Fruit fly (Drosophila melanogaster): ENCODE results near the gene wkd.
A peak's percentile ranks its signal among the peaks of the same experiment; 100 is the strongest.

Gene wkd

dm6 chr3R:11628416-11629041 is 47.2 kb downstream of the wkd start, which contains the start of gene CG14712 (continued):
- TF ChIP-seq CG7963 (GFP tag; IDR thresholded peaks at IDR 0.05; ENCODE audit: partially characterized antibody) (peak; percentile 37; the same call in 1 of the 3 replicates), Ets97D (GFP tag; optimal IDR thresholded peaks at IDR 0.05) (peak; percentile 77), dmrt99B (tag; optimal IDR thresholded peaks at IDR 0.05) (no peak), gro (GFP tag; optimal IDR thresholded peaks at IDR 0.05) (peak; percentile 24), nmo (GFP tag; optimal IDR thresholded peaks at IDR 0.05) (peak; percentile 64), CG10543 (GFP tag; optimal IDR thresholded peaks at IDR 0.05) (peak; percentile 10), CG18011 (GFP tag; optimal IDR thresholded peaks at IDR 0.05) (no peak), BEAF-32 (GFP tag; optimal IDR thresholded peaks at IDR 0.05) (peak; percentile 66), ac (GFP tag; optimal IDR thresholded peaks at IDR 0.05) (no peak), CG12391 (tag; optimal IDR thresholded peaks at IDR 0.05) (peak; percentile 68), CG9797 (GFP tag; optimal IDR thresholded peaks at IDR 0.05) (peak; percentile 73), Oli (tag; optimal IDR thresholded peaks at IDR 0.05) (no peak), Myb (GFP tag; optimal IDR thresholded peaks at IDR 0.05) (peak; percentile 47), hkb (optimal IDR thresholded peaks at IDR 0.05) (no peak), hkb (GFP tag; IDR thresholded peaks at IDR 0.05) (peak; percentile 46), Mes4 (GFP tag; optimal IDR thresholded peaks at IDR 0.05) (no peak), CG9932 (GFP tag; IDR thresholded peaks at IDR 0.05) (no peak; the same call in 1 of the 2 replicates), kay (GFP tag; optimal IDR thresholded peaks at IDR 0.05) (no peak), Opbp (GFP tag; IDR thresholded peaks at IDR 0.05; ENCODE audit: partially characterized antibody) (0 out of 3 replicates have a peak, but pooled peaks have one; percentile 25), MESR4 (GFP tag; optimal IDR thresholded peaks at IDR 0.05) (peak; percentile 69), chinmo (GFP tag; IDR thresholded peaks at IDR 0.05; ENCODE audit: partially characterized antibody) (0 out of 4 replicates have a peak, but pooled peaks have one; percentile 66), Scr (GFP tag; IDR thresholded peaks at IDR 0.05; ENCODE audit: partially characterized antibody) (peak; percentile 59), sug (tag; optimal IDR thresholded peaks at IDR 0.05) (peak; percentile 38), CG15601 (tag; optimal IDR thresholded peaks at IDR 0.05) (no peak), mld (GFP tag; IDR thresholded peaks at IDR 0.05; ENCODE audit: partially characterized antibody) (no peak), CG12659 (GFP tag; optimal IDR thresholded peaks at IDR 0.05) (peak; percentile 82), Hr51 (GFP tag; optimal IDR thresholded peaks at IDR 0.05) (peak in 1 of 2 experiments; percentile 36), CG31224 (GFP tag; IDR thresholded peaks at IDR 0.05) (no peak), ewg (GFP tag; optimal IDR thresholded peaks at IDR 0.05) (no peak), Bdp1 (GFP tag; optimal IDR thresholded peaks at IDR 0.05) (no peak), amos (GFP tag; IDR thresholded peaks at IDR 0.05; ENCODE audit: partially characterized antibody) (peak; percentile 56; the same call in 1 of the 2 replicates), row (GFP tag; IDR thresholded peaks at IDR 0.05) (peak; percentile 51; the same call in 2 of the 3 replicates), Med (GFP tag) (peak; percentile 79), Mad (GFP tag; optimal IDR thresholded peaks at IDR 0.05) (peak; percentile 35), lilli (GFP tag; optimal IDR thresholded peaks at IDR 0.05) (peak; percentile 67), Max (GFP tag; optimal IDR thresholded peaks at IDR 0.05) (peak; percentile 49), CG17361 (GFP tag; IDR thresholded peaks at IDR 0.05) (no peak), Sry-δ (GFP tag; optimal IDR thresholded peaks at IDR 0.05) (peak; percentile 68), CG17186 (GFP tag; optimal IDR thresholded peaks at IDR 0.05) (peak; percentile 49), stwl (tag; optimal IDR thresholded peaks at IDR 0.05) (peak; percentile 84), CG3163 (GFP tag; optimal IDR thresholded peaks at IDR 0.05) (no peak), CG14441 (GFP tag; IDR thresholded peaks at IDR 0.05) (peak; percentile 21; the same call in 1 of the 2 replicates), dimm (GFP tag; IDR thresholded peaks at IDR 0.05) (no peak), CG17829 (tag; optimal IDR thresholded peaks at IDR 0.05) (peak; percentile 60), CG2678 (tag; optimal IDR thresholded peaks at IDR 0.05) (no peak), CG8089 (GFP tag; optimal IDR thresholded peaks at IDR 0.05) (no peak), bbx (GFP tag; IDR thresholded peaks at IDR 0.05; ENCODE audit: partially characterized antibody) (peak; percentile 64), ara (GFP tag; IDR thresholded peaks at IDR 0.05) (no peak)

All from whole organism, embryonic.